Worm (Caenorhabditis elegans) whole organism, young adult: ENCODE data around the gene fbxb-115.

ENCODE experiments used
- B0261.1 ChIP-seq: sonication (generic microtip); optimal IDR thresholded peaks from 2 replicates; lab custom pipeline; 2016; ENCODE audit warnings: mild to moderate bottlenecking, missing genetic modification characterization, moderate library complexity, missing compliant biosample characterization
- F39B2.1 ChIP-seq: fragments of 200-800 bp; sonication (Bioruptor generic); IDR thresholded peaks from 2 replicates; pipeline ENCODE4 v1.3.6; 2022; ENCODE audit warnings: missing genetic modification reagents, missing genetic modification characterization, missing compliant biosample characterization
- F57A8.1 ChIP-seq: fragments of 200-800 bp; sonication (Bioruptor generic); optimal IDR thresholded peaks from 2 replicates; lab custom pipeline; 2018; ENCODE audit warnings: mild to moderate bottlenecking, missing genetic modification characterization, moderate library complexity, missing compliant biosample characterization
- K11D2.4 ChIP-seq: fragments of 200-800 bp; sonication (Bioruptor generic); IDR thresholded peaks from 2 replicates; pipeline ENCODE4 v1.3.6; 2022; ENCODE audit warnings: missing genetic modification reagents, missing genetic modification characterization, missing compliant biosample characterization
- K12H6.12 ChIP-seq: fragments of 200-800 bp; sonication (Bioruptor generic); optimal IDR thresholded peaks from 2 replicates; lab custom pipeline; 2018; ENCODE audit warnings: mild to moderate bottlenecking, missing genetic modification characterization, missing compliant biosample characterization
- aptf-2 ChIP-seq: fragments of 200-800 bp; sonication (Bioruptor generic); conservative IDR thresholded peaks from 2 replicates; pipeline ENCODE4 v1.3.6; 2022; ENCODE audit warnings: missing genetic modification reagents, missing genetic modification characterization, missing compliant biosample characterization
- aptf-3 ChIP-seq: fragments of 200-800 bp; sonication (Bioruptor generic); IDR thresholded peaks from 2 replicates; pipeline ENCODE4 v1.3.6; 2022; ENCODE audit warnings: missing genetic modification characterization, missing compliant biosample characterization
- ceh-100 ChIP-seq: fragments of 200-800 bp; sonication (Bioruptor generic); IDR thresholded peaks from 2 replicates; pipeline ENCODE4 v1.3.6; 2022; ENCODE audit warnings: missing genetic modification reagents, missing genetic modification characterization, missing compliant biosample characterization
- ceh-27 ChIP-seq: fragments of 200-800 bp; sonication (Bioruptor generic); optimal IDR thresholded peaks from 2 replicates; lab custom pipeline; 2018; ENCODE audit warnings: mild to moderate bottlenecking, missing genetic modification characterization, moderate library complexity, missing compliant biosample characterization
- egl-18 ChIP-seq: fragments of 200-800 bp; sonication (Bioruptor generic); IDR thresholded peaks from 2 replicates; pipeline ENCODE4 v1.3.6; 2022; ENCODE audit warnings: missing genetic modification reagents, missing genetic modification characterization, missing compliant biosample characterization
- egrh-3 ChIP-seq: fragments of 200-800 bp; sonication (Bioruptor generic); IDR thresholded peaks from 2 replicates; pipeline ENCODE4 v1.3.6; 2022; ENCODE audit warnings: missing genetic modification reagents, missing genetic modification characterization, missing compliant biosample characterization
- ekl-4 ChIP-seq: fragments of 200-800 bp; sonication (Bioruptor generic); IDR thresholded peaks from 2 replicates; pipeline ENCODE4 v1.3.6; 2022; ENCODE audit warnings: missing genetic modification reagents, missing genetic modification characterization, missing compliant biosample characterization
- hlh-12 ChIP-seq: sonication (generic microtip); optimal IDR thresholded peaks from 2 replicates; lab custom pipeline; 2016; ENCODE audit warnings: missing genetic modification characterization, missing compliant biosample characterization
- hlh-26 ChIP-seq: fragments of 200-800 bp; sonication (Bioruptor generic); conservative IDR thresholded peaks from 2 replicates; pipeline ENCODE4 v1.3.6; 2022; ENCODE audit warnings: missing genetic modification reagents, missing genetic modification characterization, missing compliant biosample characterization
- hsf-1 ChIP-seq: fragments of 200-800 bp; sonication (Bioruptor generic); IDR thresholded peaks from 2 replicates; pipeline ENCODE4 v1.3.6; 2022; ENCODE audit warnings: missing genetic modification reagents, missing genetic modification characterization, missing compliant biosample characterization
- let-607 ChIP-seq, 2 experiments: fragments of 200-800 bp in 1 of 2; sonication (Bioruptor generic) in 1 of 2; sonication (generic microtip) in 1 of 2; optimal IDR thresholded peaks; 2 replicates each; lab custom pipeline; 2016 to 2018; ENCODE audit warnings: mild to moderate bottlenecking in 2 of 2, missing compliant biosample characterization in 2 of 2, missing genetic modification characterization in 2 of 2, moderate library complexity in 2 of 2, missing genotype in 1 of 2
- lin-35 ChIP-seq, 3 experiments: fragments of 150-350 bp in 2 of 3; sonication (generic microtip) in 1 of 3; optimal IDR thresholded peaks; 2 replicates each; lab custom pipeline; 2014 to 2018; ENCODE audit warnings: missing biosample characterization in 3 of 3, missing genetic modification characterization in 3 of 3, missing genetic modification reagents in 3 of 3
- lin-40 ChIP-seq: sonication (generic microtip); optimal IDR thresholded peaks from 2 replicates; lab custom pipeline; 2016; ENCODE audit warnings: missing genetic modification characterization, mild to moderate bottlenecking, missing compliant biosample characterization, missing genotype, missing genetic modification reagents
- lir-1 ChIP-seq: fragments of 200-800 bp; sonication (Bioruptor generic); conservative IDR thresholded peaks from 2 replicates; pipeline ENCODE4 v1.3.6; 2022; ENCODE audit warnings: missing genetic modification reagents, missing genetic modification characterization, missing compliant biosample characterization
- madf-6 ChIP-seq: fragments of 200-800 bp; sonication (Bioruptor generic); IDR thresholded peaks from 2 replicates; pipeline ENCODE4 v1.3.6; 2022; ENCODE audit warnings: missing genetic modification reagents, missing genetic modification characterization, missing compliant biosample characterization
- mel-28 ChIP-seq: sonication (generic microtip); optimal IDR thresholded peaks from 2 replicates; lab custom pipeline; 2016; ENCODE audit warnings: borderline replicate concordance, mild to moderate bottlenecking, missing genetic modification characterization, missing compliant biosample characterization
- mes-4 ChIP-seq: sonication (generic microtip); optimal IDR thresholded peaks from 2 replicates; lab custom pipeline; 2016; ENCODE audit warnings: missing genotype, missing genetic modification characterization, missing compliant biosample characterization
- nfya-1 ChIP-seq: sonication (generic microtip); optimal IDR thresholded peaks from 2 replicates; lab custom pipeline; 2017; ENCODE audit warnings: antibody characterized with exemption, missing compliant biosample characterization, missing genetic modification characterization, borderline replicate concordance; ENCODE audit not compliant: insufficient read depth
- nfya-2 ChIP-seq: fragments of 200-800 bp; sonication (Bioruptor generic); IDR thresholded peaks from 2 replicates; pipeline ENCODE4 v1.3.6; 2022; ENCODE audit warnings: missing genetic modification reagents, missing genetic modification characterization, missing compliant biosample characterization
- nhr-120 ChIP-seq: fragments of 200-800 bp; sonication (Bioruptor generic); IDR thresholded peaks from 2 replicates; pipeline ENCODE4 v1.3.6; 2022; ENCODE audit warnings: missing genetic modification characterization, missing compliant biosample characterization
- nhr-179 ChIP-seq: sonication (generic microtip); optimal IDR thresholded peaks from 2 replicates; lab custom pipeline; 2016; ENCODE audit warnings: mild to moderate bottlenecking, missing genetic modification characterization, missing compliant biosample characterization
- rec-8 ChIP-seq, 2 experiments: sonication (generic microtip); optimal IDR thresholded peaks; 2 replicates each; lab custom pipeline; 2016; ENCODE audit warnings: mild to moderate bottlenecking in 2 of 2, missing genetic modification characterization in 2 of 2, missing genetic modification reagents in 2 of 2, missing genotype in 2 of 2, missing biosample characterization in 1 of 2, missing compliant biosample characterization in 1 of 2, moderate library complexity in 1 of 2
- repo-1 ChIP-seq: sonication (generic microtip); optimal IDR thresholded peaks from 2 replicates; lab custom pipeline; 2017; ENCODE audit warnings: mild to moderate bottlenecking, missing genetic modification characterization, missing compliant biosample characterization
- sdz-38 ChIP-seq: sonication (generic microtip); optimal IDR thresholded peaks from 2 replicates; lab custom pipeline; 2016; ENCODE audit warnings: missing genotype, missing genetic modification characterization, missing compliant biosample characterization
- snpc-1.3 ChIP-seq: sonication (generic microtip); optimal IDR thresholded peaks from 2 replicates; lab custom pipeline; 2017; ENCODE audit warnings: missing genetic modification characterization, mild to moderate bottlenecking, missing compliant biosample characterization, antibody characterized with exemption, moderate library complexity, missing genotype, missing genetic modification reagents; ENCODE audit not compliant: insufficient read depth
- snpc-4 ChIP-seq, 5 experiments: fragments of 150-350 bp in 1 of 5; sonication (generic microtip) in 4 of 5; optimal IDR thresholded peaks; 2 replicates each; lab custom pipeline; 2014 to 2018; ENCODE audit warnings: missing genetic modification characterization in 5 of 5, missing biosample characterization in 3 of 5, antibody characterized with exemption in 2 of 5, mild to moderate bottlenecking in 2 of 5, missing compliant biosample characterization in 2 of 5, missing genotype in 2 of 5, moderate library complexity in 2 of 5, missing genetic modification reagents in 1 of 5
- tbx-9 ChIP-seq: sonication (generic microtip); optimal IDR thresholded peaks from 2 replicates; lab custom pipeline; 2016; ENCODE audit warnings: borderline replicate concordance, missing genetic modification characterization, inconsistent platforms, missing compliant biosample characterization
- ztf-26 ChIP-seq: sonication (generic microtip); optimal IDR thresholded peaks from 2 replicates; lab custom pipeline; 2017; ENCODE audit warnings: missing genetic modification characterization, missing compliant biosample characterization
- ztf-3 ChIP-seq: fragments of 200-800 bp; sonication (Bioruptor generic); optimal IDR thresholded peaks from 2 replicates; lab custom pipeline; 2018; ENCODE audit warnings: mild to moderate bottlenecking, missing genetic modification characterization, missing compliant biosample characterization
- ztf-6 ChIP-seq: fragments of 200-800 bp; sonication (Bioruptor generic); IDR thresholded peaks from 2 replicates; pipeline ENCODE4 v1.3.6; 2022; ENCODE audit warnings: missing genetic modification reagents, missing genetic modification characterization, missing compliant biosample characterization

Gene fbxb-115

DNA sequence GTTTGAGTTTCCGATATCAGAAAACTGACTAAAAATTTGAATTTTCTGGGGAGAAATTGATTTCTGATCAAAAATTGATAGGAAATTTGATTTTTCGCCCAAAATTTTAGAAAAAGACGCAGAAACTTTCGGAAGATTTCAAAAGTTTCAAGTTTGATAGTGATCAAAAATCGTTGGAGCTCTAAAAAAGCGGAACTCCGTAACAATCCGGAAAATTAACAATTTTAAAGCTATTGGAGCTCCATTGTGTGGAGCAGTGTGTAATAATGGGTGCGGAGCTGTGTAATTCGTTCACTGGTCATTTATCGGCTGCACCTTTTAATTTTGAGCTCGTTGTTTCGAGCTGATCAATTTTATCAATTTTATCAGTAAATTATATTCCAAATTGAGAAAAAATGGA, 13.5 kb upstream of the fbxb-115 start, which contains the start of gene F21D9.4:
Gene F21D9.4, plus strand, starts transcription at position 301 of the 400 bp plus-strand sequence.
- TF ChIP-seq F57A8.1 (GFP tag; lab: Kevin White, UChicago) (no peak), hlh-12 (tag; lab: Kevin White, UChicago) (no peak), mel-28 (tag; lab: Kevin White, UChicago) (no peak), hlh-26 (GFP tag; lab: Robert Waterston, UW) (no peak), repo-1 (tag; lab: Kevin White, UChicago) (no peak), nfya-2 (GFP tag; lab: Robert Waterston, UW) (no peak), nhr-120 (GFP tag; lab: Robert Waterston, UW) (no peak), snpc-1.3 (tag; lab: Kevin White, UChicago) (no peak), ceh-27 (GFP tag; lab: Kevin White, UChicago) (no peak), lin-35 (GFP tag; optimal IDR thresholded peaks at IDR 0.05; lab: Kevin White, UChicago) (no peak), sdz-38 (tag; lab: Kevin White, UChicago) (no peak), tbx-9 (tag; lab: Kevin White, UChicago) (no peak), nhr-179 (no peak)

DNA sequence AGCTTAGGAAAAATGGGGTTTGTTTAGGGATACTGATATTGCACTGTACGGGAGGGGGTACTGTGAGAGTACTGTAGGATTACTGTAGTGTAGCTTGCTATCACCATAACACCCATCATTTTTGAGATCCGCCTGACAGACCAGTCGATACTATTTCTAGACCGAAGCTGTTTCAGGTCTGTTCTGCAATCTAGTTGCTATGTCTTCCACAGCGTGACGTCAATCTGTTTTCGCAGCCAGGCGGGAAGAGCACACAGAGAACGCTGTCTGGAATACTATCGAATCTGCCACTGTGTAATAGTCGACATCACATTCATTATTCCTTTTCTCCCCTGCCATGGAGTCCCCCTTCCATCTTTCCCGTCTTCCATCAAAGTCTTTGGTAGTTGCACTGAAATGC, 11.8 kb upstream of the fbxb-115 start, which contains the start of gene F21D9.11:
Gene F21D9.11, plus strand, starts transcription at position 301 of the 400 bp plus-strand sequence.
- TF ChIP-seq aptf-3 = no peak
- TF ChIP-seq rec-8 (tag; optimal IDR thresholded peaks at IDR 0.05; lab: Kevin White, UChicago) = no peak
- TF ChIP-seq mes-4 = no peak
- TF ChIP-seq madf-6 (GFP tag; lab: Robert Waterston, UW) = no peak
- TF ChIP-seq B0261.1 (tag; lab: Kevin White, UChicago) = no peak
- no peak for TF ChIP-seq snpc-4 (GFP tag; optimal IDR thresholded peaks at IDR 0.05; lab: Kevin White, UChicago)
- no peak for TF ChIP-seq snpc-4 (tag; optimal IDR thresholded peaks at IDR 0.05; lab: Kevin White, UChicago)
- no peak for TF ChIP-seq ztf-26
- TF ChIP-seq nfya-1 = no peak
- TF ChIP-seq ceh-100 (GFP tag; lab: Robert Waterston, UW) = no peak
- TF ChIP-seq aptf-2 (GFP tag; lab: Robert Waterston, UW) = no peak
- TF ChIP-seq sdz-38 (tag; lab: Kevin White, UChicago) = no peak

DNA sequence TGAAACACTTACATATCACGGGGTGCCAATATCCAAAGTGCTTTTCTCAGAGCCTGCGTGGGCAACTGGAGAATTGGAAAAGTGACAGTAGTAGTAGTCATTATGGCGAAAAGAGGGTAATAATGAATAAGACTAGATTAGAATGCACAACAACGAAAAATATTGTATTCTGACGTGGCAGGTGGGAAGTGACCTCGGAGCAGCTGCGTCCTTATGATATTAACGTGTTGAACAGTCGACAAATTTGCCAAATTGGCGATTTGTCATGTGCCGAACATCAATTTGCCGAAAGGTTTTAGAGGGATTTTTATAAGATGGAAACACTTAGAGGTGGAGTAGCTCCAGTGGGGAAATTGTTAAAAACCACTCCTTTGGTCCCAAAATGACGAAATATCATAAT, 11.0 kb upstream of the fbxb-115 start, which contains the start of gene str-81:
Gene str-81, minus strand, starts transcription at position 101 of the 400 bp plus-strand sequence.
- TF ChIP-seq ekl-4 (GFP tag; lab: Robert Waterston, UW) (no peak), let-607 (tag; optimal IDR thresholded peaks at IDR 0.05; lab: Kevin White, UChicago) (no peak), egl-18 (no peak), egrh-3 (GFP tag; lab: Robert Waterston, UW) (no peak), K11D2.4 (no peak), ztf-6 (GFP tag; lab: Robert Waterston, UW) (no peak), snpc-4 (GFP tag; optimal IDR thresholded peaks at IDR 0.05; lab: Kevin White, UChicago) (no peak), snpc-4 (tag; optimal IDR thresholded peaks at IDR 0.05; lab: Kevin White, UChicago) (no peak), rec-8 (tag; optimal IDR thresholded peaks at IDR 0.05; lab: Kevin White, UChicago) (no peak), K12H6.12 (tag; lab: Kevin White, UChicago) (no peak), F39B2.1 (GFP tag; lab: Robert Waterston, UW) (no peak), hsf-1 (GFP tag; lab: Robert Waterston, UW) (no peak), ztf-3 (GFP tag; lab: Kevin White, UChicago) (no peak), lir-1 (GFP tag; lab: Robert Waterston, UW) (no peak), lin-40 (tag; lab: Kevin White, UChicago) (no peak), repo-1 (tag; lab: Kevin White, UChicago) (no peak), nfya-1 (no peak)
